Fruit fly (Drosophila melanogaster): Measurements from ENCODE around the gene CG11630.

DNA sequence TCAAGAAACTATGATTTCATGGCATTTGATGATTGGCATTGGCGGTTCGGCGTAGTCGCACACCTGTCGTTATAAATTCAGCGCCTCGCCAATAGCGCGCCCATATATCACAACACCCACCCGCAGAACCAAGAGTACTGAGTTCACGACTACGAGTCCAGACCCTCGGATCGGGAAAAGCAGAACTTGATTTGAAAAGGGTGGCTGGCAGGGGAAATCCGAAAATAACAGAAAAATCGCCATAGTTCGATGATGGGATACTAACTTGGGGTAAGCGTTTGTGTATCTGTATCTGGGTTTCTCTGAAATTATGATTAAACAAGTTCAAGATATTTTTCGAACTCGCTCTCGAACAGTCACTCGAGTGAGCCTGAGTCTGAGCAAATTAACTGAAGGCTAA is 46.5 kb upstream of the CG11630 start:
- TF ChIP-seq Mio (GFP tag; optimal IDR thresholded peaks at IDR 0.05), result no peak
- no peak for TF ChIP-seq Hr83 (GFP tag; optimal IDR thresholded peaks at IDR 0.05; ENCODE audit: poor library complexity, severe bottlenecking)
- no peak for TF ChIP-seq Dfd (GFP tag; optimal IDR thresholded peaks at IDR 0.05)
- TF ChIP-seq usp (GFP tag; optimal IDR thresholded peaks at IDR 0.05), result no peak
- TF ChIP-seq psq (GFP tag; optimal IDR thresholded peaks at IDR 0.05), result no peak
- TF ChIP-seq br (GFP tag; optimal IDR thresholded peaks at IDR 0.05), result no peak

Data from whole organism, wandering third instar larva.